Fruit fly (Drosophila melanogaster): ENCODE data around the gene X11L.
A peak's percentile ranks its signal among the peaks of the same experiment; 100 is the strongest.

X11L gene

dm6 chrX:17581606-17582281 lies 17.7 kb upstream of the X11L start (continued):
- TF ChIP-seq cato (GFP tag; optimal IDR thresholded peaks at IDR 0.05; ENCODE audit: borderline replicate concordance) (no peak), eve (GFP tag; optimal IDR thresholded peaks at IDR 0.05) (no peak), bbx (GFP tag; IDR thresholded peaks at IDR 0.05; ENCODE audit: partially characterized antibody) (no peak), trh (GFP tag; optimal IDR thresholded peaks at IDR 0.05) (no peak), CG31224 (GFP tag; IDR thresholded peaks at IDR 0.05) (no peak), CG1024 (GFP tag; IDR thresholded peaks at IDR 0.05) (no peak), twi (tag; optimal IDR thresholded peaks at IDR 0.05) (no peak), slp2 (GFP tag; optimal IDR thresholded peaks at IDR 0.05) (no peak), CG17328 (GFP tag; IDR thresholded peaks at IDR 0.05) (no peak), slbo (GFP tag; IDR thresholded peaks at IDR 0.05) (0 out of 2 replicates have a peak, but pooled peaks have one; percentile 13), Oaz (GFP tag; IDR thresholded peaks at IDR 0.05) (no peak), sim (GFP tag; IDR thresholded peaks at IDR 0.05) (no peak), CG30431 (GFP tag; optimal IDR thresholded peaks at IDR 0.05) (no peak), disco-r (GFP tag; optimal IDR thresholded peaks at IDR 0.05) (no peak), gro (GFP tag; optimal IDR thresholded peaks at IDR 0.05) (no peak), Doc3 (GFP tag; IDR thresholded peaks at IDR 0.05; ENCODE audit: partially characterized antibody) (no peak), hbn (GFP tag; IDR thresholded peaks at IDR 0.05; ENCODE audit: partially characterized antibody) (no peak), Meics (GFP tag; optimal IDR thresholded peaks at IDR 0.05) (peak; percentile 14), chn (GFP tag; optimal IDR thresholded peaks at IDR 0.05) (no peak), CG12155 (GFP tag; optimal IDR thresholded peaks at IDR 0.05) (no peak), pzg (GFP tag; optimal IDR thresholded peaks at IDR 0.05) (no peak), Hr3 (GFP tag; optimal IDR thresholded peaks at IDR 0.05) (no peak), CG17802 (tag; optimal IDR thresholded peaks at IDR 0.05) (no peak), esg (GFP tag; conservative IDR thresholded peaks at IDR 0.05) (no peak), Mes4 (GFP tag; optimal IDR thresholded peaks at IDR 0.05) (no peak), CG30020 (tag; optimal IDR thresholded peaks at IDR 0.05) (no peak), CG9609 (GFP tag; optimal IDR thresholded peaks at IDR 0.05) (no peak), CG11723 (GFP tag; optimal IDR thresholded peaks at IDR 0.05) (no peak), Ets65A (GFP tag) (no peak), gsb (GFP tag; IDR thresholded peaks at IDR 0.05) (no peak), crc (GFP tag; optimal IDR thresholded peaks at IDR 0.05) (no peak), ro (GFP tag; IDR thresholded peaks at IDR 0.05) (no peak), Mad (GFP tag; optimal IDR thresholded peaks at IDR 0.05) (no peak), CoRest (tag; optimal IDR thresholded peaks at IDR 0.05) (peak; percentile 37), sug (tag; optimal IDR thresholded peaks at IDR 0.05) (no peak), tna (GFP tag; IDR thresholded peaks at IDR 0.05; ENCODE audit: partially characterized antibody) (no peak), Xrp1 (GFP tag; IDR thresholded peaks at IDR 0.05) (peak; percentile 42; the same call in 1 of the 2 replicates), zen2 (GFP tag; IDR thresholded peaks at IDR 0.05; ENCODE audit: partially characterized antibody) (no peak), CG42726 (GFP tag; IDR thresholded peaks at IDR 0.05; ENCODE audit: partially characterized antibody) (no peak), Kr (GFP tag; optimal IDR thresholded peaks at IDR 0.05) (no peak), vvl (GFP tag; IDR thresholded peaks at IDR 0.05) (no peak), sob (GFP tag; IDR thresholded peaks at IDR 0.05) (no peak), CG8290 (GFP tag; optimal IDR thresholded peaks at IDR 0.05) (no peak), CG8290 (tag; optimal IDR thresholded peaks at IDR 0.05) (peak in 1 of 2 experiments; percentile 57), Hsf (GFP tag; optimal IDR thresholded peaks at IDR 0.05) (no peak), CG9817 (tag; optimal IDR thresholded peaks at IDR 0.05) (no peak), Lpt (GFP tag; optimal IDR thresholded peaks at IDR 0.05) (no peak), Hey (tag; optimal IDR thresholded peaks at IDR 0.05) (no peak), CG1647 (GFP tag; optimal IDR thresholded peaks at IDR 0.05) (no peak), CG14050 (GFP tag; IDR thresholded peaks at IDR 0.05) (no peak), Ptx1 (GFP tag; IDR thresholded peaks at IDR 0.05) (no peak), tup (GFP tag; optimal IDR thresholded peaks at IDR 0.05) (no peak)

Measured in whole organism, embryonic.